Worm (Caenorhabditis elegans) whole organism, mixed stage, embryonic: ENCODE results near the gene srx-118.

ENCODE experiments used
- M03D4.4 ChIP-seq: sonication (generic microtip); optimal IDR thresholded peaks from 2 replicates; lab custom pipeline; 2017; ENCODE audit warnings: mild to moderate bottlenecking, missing genetic modification characterization, missing compliant biosample characterization
- bed-3 ChIP-seq: fragments of 200-800 bp; sonication (Bioruptor generic); optimal IDR thresholded peaks from 3 replicates; lab custom pipeline; 2018; ENCODE audit warnings: mild to moderate bottlenecking, missing genetic modification characterization, moderate library complexity, missing compliant biosample characterization
- blmp-1 ChIP-seq: fragments of 150-350 bp; optimal IDR thresholded peaks from 2 replicates; lab custom pipeline; 2014; ENCODE audit warnings: missing biosample characterization, missing genetic modification characterization
- ceh-39 ChIP-seq: fragments of 150-350 bp; optimal IDR thresholded peaks from 2 replicates; lab custom pipeline; 2014; ENCODE audit warnings: missing biosample characterization, missing genetic modification characterization
- ceh-43 ChIP-seq: fragments of 200-800 bp; sonication (Bioruptor generic); optimal IDR thresholded peaks from 2 replicates; lab custom pipeline; 2018; ENCODE audit warnings: mild to moderate bottlenecking, missing genetic modification characterization, moderate library complexity, missing compliant biosample characterization
- ceh-83 ChIP-seq: fragments of 200-800 bp; sonication (Bioruptor generic); optimal IDR thresholded peaks from 2 replicates; lab custom pipeline; 2018; ENCODE audit warnings: mild to moderate bottlenecking, missing genetic modification characterization, missing compliant biosample characterization
- ces-1 ChIP-seq: fragments of 150-350 bp; optimal IDR thresholded peaks from 2 replicates; lab custom pipeline; 2014; ENCODE audit warnings: missing biosample characterization, missing genetic modification reagents, missing genetic modification characterization
- cnd-1 ChIP-seq: fragments of 200-800 bp; sonication (Bioruptor generic); optimal IDR thresholded peaks from 2 replicates; lab custom pipeline; 2018; ENCODE audit warnings: mild to moderate bottlenecking, missing genetic modification characterization, missing compliant biosample characterization
- drap-1 ChIP-seq: fragments of 200-800 bp; sonication (Bioruptor generic); optimal IDR thresholded peaks from 3 replicates; lab custom pipeline; 2018; ENCODE audit warnings: mild to moderate bottlenecking, missing genetic modification characterization, missing compliant biosample characterization
- elt-1 ChIP-seq: sonication (generic microtip); optimal IDR thresholded peaks from 2 replicates; lab custom pipeline; 2017; ENCODE audit warnings: missing genetic modification characterization, mild to moderate bottlenecking, missing compliant biosample characterization, antibody characterized with exemption, moderate library complexity, borderline replicate concordance; ENCODE audit not compliant: insufficient read depth
- elt-3 ChIP-seq: fragments of 150-350 bp; optimal IDR thresholded peaks from 2 replicates; lab custom pipeline; 2014; ENCODE audit warnings: missing biosample characterization, missing genetic modification characterization
- flh-1 ChIP-seq: fragments of 200-800 bp; sonication (Bioruptor generic); optimal IDR thresholded peaks from 2 replicates; lab custom pipeline; 2018; ENCODE audit warnings: mild to moderate bottlenecking, missing genetic modification characterization, moderate library complexity, missing compliant biosample characterization
- ham-2 ChIP-seq: fragments of 200-800 bp; sonication (Bioruptor generic); optimal IDR thresholded peaks from 2 replicates; lab custom pipeline; 2018; ENCODE audit warnings: mild to moderate bottlenecking, missing genetic modification characterization, missing compliant biosample characterization
- hlh-1 ChIP-seq: fragments of 150-350 bp; optimal IDR thresholded peaks from 2 replicates; lab custom pipeline; 2014; ENCODE audit warnings: missing biosample characterization, missing genetic modification reagents, missing genetic modification characterization
- lin-13 ChIP-seq: fragments of 150-350 bp; optimal IDR thresholded peaks from 2 replicates; lab custom pipeline; 2014; ENCODE audit warnings: missing biosample characterization, missing genetic modification characterization
- lin-32 ChIP-seq: fragments of 200-800 bp; sonication (Bioruptor generic); optimal IDR thresholded peaks from 2 replicates; lab custom pipeline; 2018; ENCODE audit warnings: mild to moderate bottlenecking, missing genetic modification characterization, missing compliant biosample characterization
- lsy-2 ChIP-seq: fragments of 150-350 bp; optimal IDR thresholded peaks from 2 replicates; lab custom pipeline; 2014; ENCODE audit warnings: missing biosample characterization, missing genetic modification characterization
- mab-5 ChIP-seq: fragments of 150-350 bp; optimal IDR thresholded peaks from 2 replicates; lab custom pipeline; 2014; ENCODE audit warnings: missing biosample characterization, missing genetic modification characterization
- mep-1 ChIP-seq: fragments of 150-350 bp; optimal IDR thresholded peaks from 2 replicates; lab custom pipeline; 2017; ENCODE audit warnings: missing biosample characterization, missing genetic modification reagents, missing genetic modification characterization, inconsistent platforms
- mls-2 ChIP-seq: sonication (generic microtip); optimal IDR thresholded peaks from 2 replicates; lab custom pipeline; 2016; ENCODE audit warnings: mild to moderate bottlenecking, missing genetic modification characterization, moderate library complexity, missing compliant biosample characterization
- nhr-12 ChIP-seq: fragments of 150-350 bp; optimal IDR thresholded peaks from 2 replicates; lab custom pipeline; 2014; ENCODE audit warnings: missing biosample characterization, missing genetic modification characterization
- nhr-2 ChIP-seq: fragments of 150-350 bp; optimal IDR thresholded peaks from 2 replicates; lab custom pipeline; 2014; ENCODE audit warnings: missing biosample characterization, missing genetic modification characterization
- nhr-237 ChIP-seq: fragments of 150-350 bp; optimal IDR thresholded peaks from 2 replicates; lab custom pipeline; 2014; ENCODE audit warnings: missing biosample characterization, missing genetic modification characterization
- nhr-28 ChIP-seq: fragments of 150-350 bp; optimal IDR thresholded peaks from 2 replicates; lab custom pipeline; 2014; ENCODE audit warnings: missing biosample characterization, missing genetic modification characterization
- nhr-76 ChIP-seq: sonication (generic microtip); optimal IDR thresholded peaks from 2 replicates; lab custom pipeline; 2017; ENCODE audit warnings: missing biosample characterization, missing genetic modification characterization
- pha-4 ChIP-seq: fragments of 150-350 bp; optimal IDR thresholded peaks from 2 replicates; lab custom pipeline; 2018; ENCODE audit warnings: missing biosample characterization, missing genetic modification reagents, missing genetic modification characterization
- sem-2 ChIP-seq: fragments of 200-800 bp; sonication (Bioruptor generic); optimal IDR thresholded peaks from 2 replicates; lab custom pipeline; 2018; ENCODE audit warnings: mild to moderate bottlenecking, missing genetic modification characterization, missing compliant biosample characterization
- snpc-4 ChIP-seq: fragments of 150-350 bp; optimal IDR thresholded peaks from 2 replicates; lab custom pipeline; 2014; ENCODE audit warnings: missing biosample characterization, missing genetic modification characterization
- sptf-1 ChIP-seq: sonication (generic microtip); optimal IDR thresholded peaks from 2 replicates; lab custom pipeline; 2017; ENCODE audit warnings: mild to moderate bottlenecking, missing genetic modification characterization, moderate library complexity, missing compliant biosample characterization
- tbx-8 ChIP-seq: fragments of 200-800 bp; sonication (Bioruptor generic); optimal IDR thresholded peaks from 2 replicates; lab custom pipeline; 2018; ENCODE audit warnings: mild to moderate bottlenecking, missing genetic modification characterization, moderate library complexity, missing compliant biosample characterization
- unc-120 ChIP-seq: sonication (generic microtip); optimal IDR thresholded peaks from 2 replicates; lab custom pipeline; 2017; ENCODE audit warnings: missing genetic modification characterization, missing compliant biosample characterization; ENCODE audit not compliant: poor library complexity, severe bottlenecking
- unc-39 ChIP-seq: fragments of 150-350 bp; optimal IDR thresholded peaks from 2 replicates; lab custom pipeline; 2014; ENCODE audit warnings: missing biosample characterization, missing genetic modification characterization
- unc-62 ChIP-seq: fragments of 150-350 bp; optimal IDR thresholded peaks from 2 replicates; lab custom pipeline; 2014; ENCODE audit warnings: missing biosample characterization, missing genetic modification reagents, missing genetic modification characterization
- zip-8 ChIP-seq: fragments of 150-350 bp; optimal IDR thresholded peaks from 2 replicates; lab custom pipeline; 2014; ENCODE audit warnings: missing biosample characterization, missing genetic modification characterization
- ztf-11 ChIP-seq: fragments of 150-350 bp; optimal IDR thresholded peaks from 2 replicates; lab custom pipeline; 2014; ENCODE audit warnings: missing biosample characterization, missing genetic modification characterization

srx-118 gene

DNA sequence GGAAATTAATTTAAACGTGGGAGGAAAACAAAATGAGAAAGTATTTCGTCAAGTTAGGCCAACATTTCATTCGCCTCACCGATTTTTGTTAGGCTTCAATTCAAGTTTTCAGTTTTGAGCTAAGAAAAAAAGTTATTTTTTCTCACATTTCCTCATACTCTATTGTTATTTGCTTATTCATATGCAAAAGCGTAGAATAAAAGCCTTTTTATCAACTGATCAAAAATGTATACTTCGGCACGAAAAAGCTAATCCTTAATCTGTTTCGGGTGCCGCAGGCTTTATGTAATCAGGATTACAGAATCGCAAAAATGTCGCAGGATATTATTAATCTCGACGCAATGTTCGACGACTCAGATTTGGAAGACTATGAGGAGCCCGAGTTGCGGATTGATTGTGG is 35.7 kb upstream of the srx-118 start, which contains the start of gene T21B4.15:
T21B4.15 (plus strand) TSS at position 301 of the 400 bp plus-strand sequence.
- no peak for TF ChIP-seq bed-3 (GFP tag; lab: Kevin White, UChicago)
- no peak for TF ChIP-seq ces-1 (GFP tag; lab: Kevin White, UChicago)
- no peak for TF ChIP-seq mab-5 (tag; lab: Kevin White, UChicago)
- no peak for TF ChIP-seq flh-1 (GFP tag; lab: Kevin White, UChicago)
- no peak for TF ChIP-seq ceh-43 (GFP tag; lab: Kevin White, UChicago)
- no peak for TF ChIP-seq ztf-11 (tag; lab: Kevin White, UChicago)
- TF ChIP-seq unc-120 (tag; lab: Kevin White, UChicago): no peak
- no peak for TF ChIP-seq sem-2 (GFP tag; lab: Kevin White, UChicago)
- no peak for TF ChIP-seq tbx-8 (GFP tag; lab: Kevin White, UChicago)
- no peak for TF ChIP-seq pha-4 (tag; lab: Kevin White, UChicago)
- no peak for TF ChIP-seq lin-32
- no peak for TF ChIP-seq M03D4.4 (tag; lab: Kevin White, UChicago)

DNA sequence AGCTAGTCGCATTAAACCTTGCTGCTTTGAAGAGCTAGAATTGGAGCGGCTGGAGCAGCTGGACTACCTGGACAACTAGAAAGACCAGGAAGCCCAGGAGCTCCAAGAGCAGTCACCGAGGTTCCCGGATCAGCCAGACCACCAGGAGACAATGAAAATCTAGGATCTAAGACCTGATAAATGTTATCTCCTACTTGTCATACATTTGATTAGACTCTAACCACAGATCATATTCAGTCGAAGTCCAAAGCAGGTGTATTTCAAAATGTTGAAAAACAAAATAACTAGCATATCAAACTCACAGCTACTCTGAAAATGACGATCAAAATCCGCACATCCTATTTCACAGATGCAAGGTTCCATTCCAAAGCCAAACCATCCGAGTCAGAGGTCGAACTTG is 33.7 kb upstream of the srx-118 start, which contains the start of gene srz-6:
srz-6 (plus strand) TSS at position 301 of the 400 bp plus-strand sequence.
- no peak for TF ChIP-seq snpc-4
- no peak for TF ChIP-seq bed-3 (GFP tag; lab: Kevin White, UChicago)
- no peak for TF ChIP-seq elt-1 (tag; lab: Kevin White, UChicago)
- no peak for TF ChIP-seq nhr-28 (tag; lab: Kevin White, UChicago)
- TF ChIP-seq nhr-2 (tag; lab: Kevin White, UChicago): no peak
- TF ChIP-seq, all 35 proteins: peak for 0

DNA sequence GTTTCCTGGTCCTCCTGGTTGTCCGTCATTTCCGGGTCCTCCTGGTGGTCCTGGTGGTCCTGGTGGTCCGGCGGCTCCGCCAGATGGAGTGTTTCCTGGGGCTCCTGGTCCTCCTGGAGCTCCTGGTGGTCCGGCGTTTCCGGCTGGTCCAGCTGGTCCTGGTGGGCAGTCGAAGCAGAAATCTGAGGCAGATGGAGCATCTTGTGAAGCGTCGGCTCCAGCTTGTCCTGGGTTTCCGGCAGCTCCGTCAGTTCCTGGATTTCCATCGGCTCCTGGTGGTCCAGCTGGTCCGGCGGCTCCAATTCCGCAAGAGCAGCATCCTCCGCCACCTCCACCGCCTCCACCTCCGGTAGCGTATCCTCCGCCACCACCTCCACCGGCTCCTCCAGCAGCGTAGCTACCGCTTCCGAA is 31.6 kb upstream of the srx-118 start:
- TF ChIP-seq elt-1 (tag; lab: Kevin White, UChicago) (no peak), zip-8 (no peak), ham-2 (GFP tag; lab: Kevin White, UChicago) (no peak), elt-3 (tag; lab: Kevin White, UChicago) (no peak), lin-13 (tag; lab: Kevin White, UChicago) (no peak), ceh-43 (GFP tag; lab: Kevin White, UChicago) (no peak), lin-32 (no peak), unc-62 (GFP tag; lab: Kevin White, UChicago) (no peak), tbx-8 (GFP tag; lab: Kevin White, UChicago) (no peak), mls-2 (tag; lab: Kevin White, UChicago) (no peak)

DNA sequence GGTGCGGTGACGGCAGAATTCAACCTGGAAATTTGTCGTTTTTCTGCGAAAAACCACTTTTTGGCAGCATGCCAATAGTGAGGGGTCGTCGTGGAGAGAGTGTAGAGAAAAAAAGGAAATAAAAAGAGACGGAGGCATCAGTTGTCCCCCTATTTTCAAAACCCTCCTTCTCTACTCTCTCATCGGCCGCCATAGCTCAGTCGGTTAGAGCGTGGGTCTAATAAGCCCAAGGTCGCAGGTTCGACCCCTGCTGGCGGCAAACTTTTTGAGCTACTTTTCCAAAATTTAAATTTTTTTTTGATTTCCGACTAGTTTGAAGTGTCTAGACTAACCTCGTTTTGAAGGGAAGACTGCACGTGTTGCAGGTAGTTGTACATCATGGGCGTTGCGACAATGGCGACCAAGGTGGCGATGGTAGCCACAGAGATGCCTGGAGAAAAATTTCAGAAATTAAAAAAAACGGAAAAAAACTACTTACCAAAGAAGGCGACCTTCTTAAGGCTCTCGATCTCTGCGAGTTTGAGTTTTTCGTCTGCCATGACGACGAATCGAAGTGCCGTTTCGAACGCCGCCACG is 31.0 kb upstream of the srx-118 start, which contains the start of gene col-85:
col-85 (minus strand) TSS at position 540 of the 576 bp plus-strand sequence.
- TF ChIP-seq lin-32 (peak; percentile 91), ces-1 (GFP tag; lab: Kevin White, UChicago) (peak; percentile 47), nhr-237 (peak; percentile 45), flh-1 (GFP tag; lab: Kevin White, UChicago) (peak; percentile 92), bed-3 (GFP tag; lab: Kevin White, UChicago) (peak; percentile 94), mab-5 (tag; lab: Kevin White, UChicago) (peak; percentile 49), ztf-11 (tag; lab: Kevin White, UChicago) (peak; percentile 40), elt-1 (tag; lab: Kevin White, UChicago) (peak; percentile 10), sptf-1 (tag; lab: Kevin White, UChicago) (peak; percentile 97), hlh-1 (no peak), nhr-76 (tag; lab: Kevin White, UChicago) (no peak), unc-39 (tag; lab: Kevin White, UChicago) (peak; percentile 50), ceh-39 (tag; lab: Kevin White, UChicago) (peak; percentile 1), pha-4 (tag; lab: Kevin White, UChicago) (peak; percentile 18), zip-8 (no peak), M03D4.4 (tag; lab: Kevin White, UChicago) (peak; percentile 95), unc-62 (GFP tag; lab: Kevin White, UChicago) (peak; percentile 23), snpc-4 (no peak), ham-2 (GFP tag; lab: Kevin White, UChicago) (peak; percentile 94), lsy-2 (tag; lab: Kevin White, UChicago) (peak; percentile 48), sem-2 (GFP tag; lab: Kevin White, UChicago) (peak; percentile 86), lin-13 (tag; lab: Kevin White, UChicago) (peak; percentile 15), mep-1 (tag; lab: Kevin White, UChicago) (peak; percentile 58), unc-120 (tag; lab: Kevin White, UChicago) (peak; percentile 94), mls-2 (tag; lab: Kevin White, UChicago) (peak; percentile 98), blmp-1 (no peak), tbx-8 (GFP tag; lab: Kevin White, UChicago) (peak; percentile 91), nhr-28 (tag; lab: Kevin White, UChicago) (peak; percentile 72), elt-3 (tag; lab: Kevin White, UChicago) (peak; percentile 4), nhr-12 (tag; lab: Kevin White, UChicago) (peak; percentile 38), ceh-83 (GFP tag; lab: Kevin White, UChicago) (peak; percentile 96), ceh-43 (GFP tag; lab: Kevin White, UChicago) (peak; percentile 94), cnd-1 (peak; percentile 89), nhr-2 (tag; lab: Kevin White, UChicago) (no peak), drap-1 (peak; percentile 94)
